Fruit fly (Drosophila melanogaster) whole organism, larva: Measurements from ENCODE around the gene CG13699.

ENCODE experiments used
- noc ChIP-seq: fragments of 200-800 bp; sonication (Bioruptor generic); optimal IDR thresholded peaks from 3 replicates; lab custom pipeline; 2019; ENCODE audit warnings: missing biosample characterization, mild to moderate bottlenecking, missing genetic modification characterization, moderate library complexity

CG13699 gene

DNA sequence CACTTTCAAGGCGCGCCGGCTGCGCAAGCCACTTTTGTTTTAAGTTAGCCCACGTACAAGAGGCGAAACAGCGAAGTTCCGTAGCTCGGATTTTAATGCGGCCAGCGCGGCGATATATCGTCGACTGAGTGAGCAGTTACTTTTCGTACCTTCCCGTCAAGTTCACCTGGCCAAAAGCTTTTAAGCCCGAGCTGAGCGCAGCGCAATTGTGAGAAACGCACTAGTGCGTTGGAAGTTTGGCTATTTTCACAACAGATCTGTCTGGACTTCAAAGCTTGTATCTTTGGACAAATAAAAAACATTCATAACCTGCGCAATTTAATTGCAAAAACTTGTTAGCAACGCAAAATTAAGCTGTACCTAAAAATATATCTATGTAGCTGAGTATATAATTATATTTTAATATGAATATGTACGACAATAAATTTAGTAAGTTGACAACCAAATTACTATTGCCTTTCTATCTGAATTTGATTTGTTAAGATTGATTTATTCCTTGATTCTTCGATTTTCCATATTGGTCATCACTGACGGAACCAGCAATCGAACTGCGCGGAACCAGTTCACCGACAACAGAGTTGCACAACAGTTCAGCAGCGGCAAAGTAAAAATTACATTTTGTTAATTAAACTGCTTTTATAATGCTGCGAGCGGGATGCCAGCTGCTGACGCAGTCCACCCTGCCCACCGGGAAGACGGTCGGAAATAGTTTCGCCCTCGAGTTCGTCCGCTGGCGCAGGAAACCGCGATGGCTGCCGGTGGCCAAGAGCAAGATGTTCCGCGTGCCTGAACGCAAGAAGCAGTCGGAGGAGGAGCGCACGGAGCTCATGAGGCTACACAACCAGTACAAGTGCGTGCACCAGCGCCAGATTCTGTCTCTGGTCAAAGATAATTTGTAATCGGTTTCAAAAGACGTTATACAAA is 56.0 kb downstream of the CG13699 start, which contains the start of the genes CG13698 and mRpS26:
CG13698 (minus strand) TSS at position 129 of the 924 bp plus-strand sequence.
mRpS26 (plus strand) TSS at position 559 of the 924 bp plus-strand sequence.
- peak; percentile 66 for TF ChIP-seq noc (tag; lab: Kevin White, UChicago)

DNA sequence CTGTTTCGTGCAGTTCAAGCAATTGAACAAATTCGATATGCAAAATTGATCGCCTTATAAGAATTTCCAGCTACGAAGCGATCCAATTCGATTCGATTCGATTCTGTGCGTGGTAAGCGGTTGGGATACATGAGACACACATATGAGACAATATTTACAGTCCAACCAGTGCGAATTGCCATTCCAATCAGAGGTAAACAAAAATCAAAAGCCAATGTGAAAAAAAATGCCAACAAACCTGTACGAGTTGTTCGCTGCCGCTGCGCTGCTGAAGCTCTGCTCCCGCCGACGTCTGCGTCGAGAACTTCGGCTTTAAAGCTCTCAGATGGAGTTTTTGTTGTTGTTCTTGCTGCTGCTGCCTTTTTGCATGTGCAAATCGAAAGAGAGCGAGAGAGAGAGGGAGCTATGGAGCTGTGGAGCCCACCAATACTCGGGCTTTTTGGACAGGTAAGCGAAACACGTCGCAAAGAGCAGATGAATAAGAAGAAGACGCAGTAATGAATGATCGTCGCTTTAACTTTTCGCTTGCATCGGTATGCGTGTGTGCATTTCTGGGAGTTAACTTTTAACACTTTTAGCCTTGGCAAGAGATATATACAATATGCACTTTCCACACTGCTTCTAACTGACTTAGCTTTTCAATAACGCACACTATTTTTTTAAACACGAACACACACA is 56.8 kb downstream of the CG13699 start:
- TF ChIP-seq noc (tag; lab: Kevin White, UChicago), result no peak
